Fruit fly (Drosophila melanogaster): ENCODE data around the gene CG40485.

DNA sequence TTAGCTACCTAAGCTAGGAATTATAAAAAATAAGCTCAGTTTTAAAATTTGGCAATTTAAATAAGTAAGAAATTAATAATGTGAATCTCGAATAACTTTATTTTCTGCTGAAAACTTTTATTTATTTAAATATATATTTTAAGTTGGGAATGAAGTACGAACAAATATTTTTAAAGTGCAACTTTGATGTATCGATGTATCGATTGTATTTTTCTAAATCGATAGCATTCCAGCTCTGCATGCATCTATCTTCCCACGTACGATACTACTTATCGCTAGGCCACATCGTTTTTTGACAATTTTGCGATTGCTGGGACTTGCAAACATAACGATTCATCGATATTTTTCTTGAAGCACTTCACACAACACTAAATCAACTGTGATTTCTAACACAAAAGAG is 45.2 kb upstream of the CG40485 start:
- TF ChIP-seq pan (optimal IDR thresholded peaks at IDR 0.05) (no peak), pan (GFP tag; optimal IDR thresholded peaks at IDR 0.05 in 1 of 2, IDR thresholded peaks at IDR 0.05 in 1 of 2) (no peak), inv (GFP tag; IDR thresholded peaks at IDR 0.05; ENCODE audit: partially characterized antibody) (peak; percentile 98), sima (GFP tag; optimal IDR thresholded peaks at IDR 0.05) (no peak), Vsx1 (GFP tag; optimal IDR thresholded peaks at IDR 0.05) (no peak), CG13123 (GFP tag; optimal IDR thresholded peaks at IDR 0.05) (no peak), CG13424 (tag; optimal IDR thresholded peaks at IDR 0.05) (no peak), Doc3 (GFP tag; IDR thresholded peaks at IDR 0.05; ENCODE audit: partially characterized antibody) (peak; percentile 94), salm (tag; optimal IDR thresholded peaks at IDR 0.05) (no peak), CG12299 (tag; optimal IDR thresholded peaks at IDR 0.05) (no peak)

Data from whole organism, embryonic.